Worm (Caenorhabditis elegans) whole organism, mixed stage, embryonic: ENCODE data around the gene K07F5.6.

Source experiments
- M03D4.4 ChIP-seq: sonication (generic microtip); optimal IDR thresholded peaks from 2 replicates; lab custom pipeline; 2017; ENCODE audit warnings: mild to moderate bottlenecking, missing genetic modification characterization, missing compliant biosample characterization
- bed-3 ChIP-seq: fragments of 200-800 bp; sonication (Bioruptor generic); optimal IDR thresholded peaks from 3 replicates; lab custom pipeline; 2018; ENCODE audit warnings: mild to moderate bottlenecking, missing genetic modification characterization, moderate library complexity, missing compliant biosample characterization
- blmp-1 ChIP-seq: fragments of 150-350 bp; optimal IDR thresholded peaks from 2 replicates; lab custom pipeline; 2014; ENCODE audit warnings: missing biosample characterization, missing genetic modification characterization
- ceh-39 ChIP-seq: fragments of 150-350 bp; optimal IDR thresholded peaks from 2 replicates; lab custom pipeline; 2014; ENCODE audit warnings: missing biosample characterization, missing genetic modification characterization
- ceh-43 ChIP-seq: fragments of 200-800 bp; sonication (Bioruptor generic); optimal IDR thresholded peaks from 2 replicates; lab custom pipeline; 2018; ENCODE audit warnings: mild to moderate bottlenecking, missing genetic modification characterization, moderate library complexity, missing compliant biosample characterization
- ceh-83 ChIP-seq: fragments of 200-800 bp; sonication (Bioruptor generic); optimal IDR thresholded peaks from 2 replicates; lab custom pipeline; 2018; ENCODE audit warnings: mild to moderate bottlenecking, missing genetic modification characterization, missing compliant biosample characterization
- ces-1 ChIP-seq: fragments of 150-350 bp; optimal IDR thresholded peaks from 2 replicates; lab custom pipeline; 2014; ENCODE audit warnings: missing biosample characterization, missing genetic modification reagents, missing genetic modification characterization
- cnd-1 ChIP-seq: fragments of 200-800 bp; sonication (Bioruptor generic); optimal IDR thresholded peaks from 2 replicates; lab custom pipeline; 2018; ENCODE audit warnings: mild to moderate bottlenecking, missing genetic modification characterization, missing compliant biosample characterization
- drap-1 ChIP-seq: fragments of 200-800 bp; sonication (Bioruptor generic); optimal IDR thresholded peaks from 3 replicates; lab custom pipeline; 2018; ENCODE audit warnings: mild to moderate bottlenecking, missing genetic modification characterization, missing compliant biosample characterization
- elt-1 ChIP-seq: sonication (generic microtip); optimal IDR thresholded peaks from 2 replicates; lab custom pipeline; 2017; ENCODE audit warnings: missing genetic modification characterization, mild to moderate bottlenecking, missing compliant biosample characterization, antibody characterized with exemption, moderate library complexity, borderline replicate concordance; ENCODE audit not compliant: insufficient read depth
- elt-3 ChIP-seq: fragments of 150-350 bp; optimal IDR thresholded peaks from 2 replicates; lab custom pipeline; 2014; ENCODE audit warnings: missing biosample characterization, missing genetic modification characterization
- flh-1 ChIP-seq: fragments of 200-800 bp; sonication (Bioruptor generic); optimal IDR thresholded peaks from 2 replicates; lab custom pipeline; 2018; ENCODE audit warnings: mild to moderate bottlenecking, missing genetic modification characterization, moderate library complexity, missing compliant biosample characterization
- ham-2 ChIP-seq: fragments of 200-800 bp; sonication (Bioruptor generic); optimal IDR thresholded peaks from 2 replicates; lab custom pipeline; 2018; ENCODE audit warnings: mild to moderate bottlenecking, missing genetic modification characterization, missing compliant biosample characterization
- hlh-1 ChIP-seq: fragments of 150-350 bp; optimal IDR thresholded peaks from 2 replicates; lab custom pipeline; 2014; ENCODE audit warnings: missing biosample characterization, missing genetic modification reagents, missing genetic modification characterization
- lin-13 ChIP-seq: fragments of 150-350 bp; optimal IDR thresholded peaks from 2 replicates; lab custom pipeline; 2014; ENCODE audit warnings: missing biosample characterization, missing genetic modification characterization
- lin-32 ChIP-seq: fragments of 200-800 bp; sonication (Bioruptor generic); optimal IDR thresholded peaks from 2 replicates; lab custom pipeline; 2018; ENCODE audit warnings: mild to moderate bottlenecking, missing genetic modification characterization, missing compliant biosample characterization
- lsy-2 ChIP-seq: fragments of 150-350 bp; optimal IDR thresholded peaks from 2 replicates; lab custom pipeline; 2014; ENCODE audit warnings: missing biosample characterization, missing genetic modification characterization
- mab-5 ChIP-seq: fragments of 150-350 bp; optimal IDR thresholded peaks from 2 replicates; lab custom pipeline; 2014; ENCODE audit warnings: missing biosample characterization, missing genetic modification characterization
- mep-1 ChIP-seq: fragments of 150-350 bp; optimal IDR thresholded peaks from 2 replicates; lab custom pipeline; 2017; ENCODE audit warnings: missing biosample characterization, missing genetic modification reagents, missing genetic modification characterization, inconsistent platforms
- mls-2 ChIP-seq: sonication (generic microtip); optimal IDR thresholded peaks from 2 replicates; lab custom pipeline; 2016; ENCODE audit warnings: mild to moderate bottlenecking, missing genetic modification characterization, moderate library complexity, missing compliant biosample characterization
- nhr-12 ChIP-seq: fragments of 150-350 bp; optimal IDR thresholded peaks from 2 replicates; lab custom pipeline; 2014; ENCODE audit warnings: missing biosample characterization, missing genetic modification characterization
- nhr-2 ChIP-seq: fragments of 150-350 bp; optimal IDR thresholded peaks from 2 replicates; lab custom pipeline; 2014; ENCODE audit warnings: missing biosample characterization, missing genetic modification characterization
- nhr-237 ChIP-seq: fragments of 150-350 bp; optimal IDR thresholded peaks from 2 replicates; lab custom pipeline; 2014; ENCODE audit warnings: missing biosample characterization, missing genetic modification characterization
- nhr-28 ChIP-seq: fragments of 150-350 bp; optimal IDR thresholded peaks from 2 replicates; lab custom pipeline; 2014; ENCODE audit warnings: missing biosample characterization, missing genetic modification characterization
- nhr-76 ChIP-seq: sonication (generic microtip); optimal IDR thresholded peaks from 2 replicates; lab custom pipeline; 2017; ENCODE audit warnings: missing biosample characterization, missing genetic modification characterization
- pha-4 ChIP-seq: fragments of 150-350 bp; optimal IDR thresholded peaks from 2 replicates; lab custom pipeline; 2018; ENCODE audit warnings: missing biosample characterization, missing genetic modification reagents, missing genetic modification characterization
- sem-2 ChIP-seq: fragments of 200-800 bp; sonication (Bioruptor generic); optimal IDR thresholded peaks from 2 replicates; lab custom pipeline; 2018; ENCODE audit warnings: mild to moderate bottlenecking, missing genetic modification characterization, missing compliant biosample characterization
- snpc-4 ChIP-seq: fragments of 150-350 bp; optimal IDR thresholded peaks from 2 replicates; lab custom pipeline; 2014; ENCODE audit warnings: missing biosample characterization, missing genetic modification characterization
- sptf-1 ChIP-seq: sonication (generic microtip); optimal IDR thresholded peaks from 2 replicates; lab custom pipeline; 2017; ENCODE audit warnings: mild to moderate bottlenecking, missing genetic modification characterization, moderate library complexity, missing compliant biosample characterization
- tbx-8 ChIP-seq: fragments of 200-800 bp; sonication (Bioruptor generic); optimal IDR thresholded peaks from 2 replicates; lab custom pipeline; 2018; ENCODE audit warnings: mild to moderate bottlenecking, missing genetic modification characterization, moderate library complexity, missing compliant biosample characterization
- unc-120 ChIP-seq: sonication (generic microtip); optimal IDR thresholded peaks from 2 replicates; lab custom pipeline; 2017; ENCODE audit warnings: missing genetic modification characterization, missing compliant biosample characterization; ENCODE audit not compliant: poor library complexity, severe bottlenecking
- unc-39 ChIP-seq: fragments of 150-350 bp; optimal IDR thresholded peaks from 2 replicates; lab custom pipeline; 2014; ENCODE audit warnings: missing biosample characterization, missing genetic modification characterization
- unc-62 ChIP-seq: fragments of 150-350 bp; optimal IDR thresholded peaks from 2 replicates; lab custom pipeline; 2014; ENCODE audit warnings: missing biosample characterization, missing genetic modification reagents, missing genetic modification characterization
- zip-8 ChIP-seq: fragments of 150-350 bp; optimal IDR thresholded peaks from 2 replicates; lab custom pipeline; 2014; ENCODE audit warnings: missing biosample characterization, missing genetic modification characterization
- ztf-11 ChIP-seq: fragments of 150-350 bp; optimal IDR thresholded peaks from 2 replicates; lab custom pipeline; 2014; ENCODE audit warnings: missing biosample characterization, missing genetic modification characterization

K07F5.6 gene

ce11 chrIV:9884257-9884656, 37.8 kb upstream of the K07F5.6 start, which contains the start of the genes prp-18 and mccc-1:
Gene prp-18, minus strand, starts transcription at chrIV:9884383.
Gene mccc-1, plus strand, starts transcription at chrIV:9884570.
- TF ChIP-seq ces-1 (GFP tag; lab: Kevin White, UChicago) (peak; percentile 87), nhr-28 (no peak), lin-32 (GFP tag; lab: Kevin White, UChicago) (no peak), mep-1 (tag; lab: Kevin White, UChicago) (peak; percentile 46), mls-2 (tag; lab: Kevin White, UChicago) (no peak), nhr-76 (tag; lab: Kevin White, UChicago) (no peak), lin-13 (tag; lab: Kevin White, UChicago) (no peak), ceh-39 (tag; lab: Kevin White, UChicago) (no peak), bed-3 (GFP tag; lab: Kevin White, UChicago) (no peak), ham-2 (GFP tag; lab: Kevin White, UChicago) (no peak), cnd-1 (tag; lab: Kevin White, UChicago) (no peak), flh-1 (no peak), lsy-2 (tag; lab: Kevin White, UChicago) (no peak), nhr-12 (tag; lab: Kevin White, UChicago) (no peak), ceh-83 (GFP tag; lab: Kevin White, UChicago) (no peak), ceh-43 (GFP tag; lab: Kevin White, UChicago) (no peak), drap-1 (GFP tag; lab: Kevin White, UChicago) (no peak), pha-4 (tag; lab: Kevin White, UChicago) (peak; percentile 36), elt-1 (tag; lab: Kevin White, UChicago) (no peak), sem-2 (GFP tag; lab: Kevin White, UChicago) (no peak), nhr-2 (tag; lab: Kevin White, UChicago) (no peak), mab-5 (tag; lab: Kevin White, UChicago) (no peak), snpc-4 (tag; lab: Kevin White, UChicago) (no peak), elt-3 (tag; lab: Kevin White, UChicago) (no peak)

ce11 chrIV:9878893-9879379, 32.5 kb upstream of the K07F5.6 start, which contains the start of gene nhr-4:
Gene nhr-4, plus strand, starts transcription at chrIV:9879329.
- TF ChIP-seq nhr-76 (tag; lab: Kevin White, UChicago) (no peak), unc-39 (tag; lab: Kevin White, UChicago) (no peak), nhr-2 (tag; lab: Kevin White, UChicago) (no peak), ces-1 (GFP tag; lab: Kevin White, UChicago) (no peak), elt-3 (tag; lab: Kevin White, UChicago) (no peak), nhr-12 (tag; lab: Kevin White, UChicago) (no peak), bed-3 (GFP tag; lab: Kevin White, UChicago) (no peak), mep-1 (tag; lab: Kevin White, UChicago) (no peak), sem-2 (GFP tag; lab: Kevin White, UChicago) (no peak), ceh-83 (GFP tag; lab: Kevin White, UChicago) (no peak), blmp-1 (tag; lab: Kevin White, UChicago) (no peak), M03D4.4 (no peak), tbx-8 (no peak), hlh-1 (tag; lab: Kevin White, UChicago) (no peak), ceh-43 (GFP tag; lab: Kevin White, UChicago) (no peak), zip-8 (tag; lab: Kevin White, UChicago) (no peak)
- TF ChIP-seq, all 35 proteins: peak for 0

ce11 chrIV:9875646-9876045, 29.2 kb upstream of the K07F5.6 start:
- TF ChIP-seq zip-8 (tag; lab: Kevin White, UChicago) (no peak), ces-1 (GFP tag; lab: Kevin White, UChicago) (no peak), bed-3 (GFP tag; lab: Kevin White, UChicago) (no peak), snpc-4 (tag; lab: Kevin White, UChicago) (no peak), ztf-11 (tag; lab: Kevin White, UChicago) (no peak), elt-1 (tag; lab: Kevin White, UChicago) (no peak), sptf-1 (tag; lab: Kevin White, UChicago) (no peak), M03D4.4 (no peak), ham-2 (GFP tag; lab: Kevin White, UChicago) (no peak)

ce11 chrIV:9873837-9874236, 27.4 kb upstream of the K07F5.6 start:
- no peak for TF ChIP-seq sptf-1 (tag; lab: Kevin White, UChicago)
- TF ChIP-seq flh-1 = no peak
- peak; percentile 7 for TF ChIP-seq nhr-237 (tag; lab: Kevin White, UChicago)
- TF ChIP-seq nhr-76 (tag; lab: Kevin White, UChicago) = no peak
- TF ChIP-seq lin-13 (tag; lab: Kevin White, UChicago) = no peak
- no peak for TF ChIP-seq unc-39 (tag; lab: Kevin White, UChicago)
- TF ChIP-seq nhr-28 = no peak
- TF ChIP-seq blmp-1 (tag; lab: Kevin White, UChicago) = no peak
- no peak for TF ChIP-seq ceh-39 (tag; lab: Kevin White, UChicago)
- no peak for TF ChIP-seq mab-5 (tag; lab: Kevin White, UChicago)
- TF ChIP-seq nhr-12 (tag; lab: Kevin White, UChicago) = no peak
- peak; percentile 61 for TF ChIP-seq unc-120 (tag; lab: Kevin White, UChicago)
- TF ChIP-seq ces-1 (GFP tag; lab: Kevin White, UChicago) = peak; percentile 28
- TF ChIP-seq hlh-1 (tag; lab: Kevin White, UChicago) = peak; percentile 66
- peak; percentile 64 for TF ChIP-seq unc-62
- TF ChIP-seq sem-2 (GFP tag; lab: Kevin White, UChicago) = no peak
- peak; percentile 38 for TF ChIP-seq pha-4 (tag; lab: Kevin White, UChicago)
- no peak for TF ChIP-seq mls-2 (tag; lab: Kevin White, UChicago)
